Fruit fly (Drosophila melanogaster): Measurements from ENCODE around the gene CG7601.

CG7601 gene

dm6 chr3R:29689833-29690538 lies 46.6 kb downstream of the CG7601 start:
- TF ChIP-seq CG8478 (optimal IDR thresholded peaks at IDR 0.05) (no peak), psq (optimal IDR thresholded peaks at IDR 0.05) (no peak)

DNA sequence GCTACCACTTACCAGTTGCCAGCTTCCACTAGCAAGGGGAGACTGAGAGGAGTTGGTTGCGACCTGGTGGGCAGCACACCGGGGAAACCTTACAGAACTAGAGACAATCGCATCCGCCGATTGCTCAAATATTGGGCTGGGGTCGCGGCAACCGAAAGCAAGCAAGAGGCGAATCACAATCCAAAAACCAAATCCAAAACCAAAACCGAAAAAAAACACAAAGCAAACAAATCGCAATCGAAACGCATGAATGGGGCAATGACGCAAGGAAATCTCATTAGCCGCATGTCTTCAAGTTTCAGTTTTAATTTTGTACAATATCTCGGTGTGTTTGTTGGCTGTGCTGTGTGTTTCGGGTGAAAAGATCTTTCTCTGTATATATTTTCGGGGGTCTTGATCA lies 47.3 kb downstream of the CG7601 start, which contains the start of gene Obp99c:
Gene Obp99c (minus strand): TSS at position 101 of the 400 bp plus-strand sequence.
- no peak for TF ChIP-seq EcR (GFP tag; optimal IDR thresholded peaks at IDR 0.05)
- TF ChIP-seq usp (GFP tag; optimal IDR thresholded peaks at IDR 0.05), result no peak
- no peak for TF ChIP-seq CG8478 (optimal IDR thresholded peaks at IDR 0.05)
- TF ChIP-seq pan (optimal IDR thresholded peaks at IDR 0.05), result no peak

dm6 chr3R:29686698-29687097 lies 49.8 kb downstream of the CG7601 start:
- TF ChIP-seq usp (GFP tag; optimal IDR thresholded peaks at IDR 0.05) (no peak), psq (optimal IDR thresholded peaks at IDR 0.05) (no peak), pan (optimal IDR thresholded peaks at IDR 0.05) (no peak), Dll (optimal IDR thresholded peaks at IDR 0.05) (no peak), CG8478 (optimal IDR thresholded peaks at IDR 0.05) (no peak), EcR (GFP tag; optimal IDR thresholded peaks at IDR 0.05) (no peak)

Measured in whole organism.